Worm (Caenorhabditis elegans): Measurements from ENCODE around the gene cex-2.

Gene cex-2

DNA sequence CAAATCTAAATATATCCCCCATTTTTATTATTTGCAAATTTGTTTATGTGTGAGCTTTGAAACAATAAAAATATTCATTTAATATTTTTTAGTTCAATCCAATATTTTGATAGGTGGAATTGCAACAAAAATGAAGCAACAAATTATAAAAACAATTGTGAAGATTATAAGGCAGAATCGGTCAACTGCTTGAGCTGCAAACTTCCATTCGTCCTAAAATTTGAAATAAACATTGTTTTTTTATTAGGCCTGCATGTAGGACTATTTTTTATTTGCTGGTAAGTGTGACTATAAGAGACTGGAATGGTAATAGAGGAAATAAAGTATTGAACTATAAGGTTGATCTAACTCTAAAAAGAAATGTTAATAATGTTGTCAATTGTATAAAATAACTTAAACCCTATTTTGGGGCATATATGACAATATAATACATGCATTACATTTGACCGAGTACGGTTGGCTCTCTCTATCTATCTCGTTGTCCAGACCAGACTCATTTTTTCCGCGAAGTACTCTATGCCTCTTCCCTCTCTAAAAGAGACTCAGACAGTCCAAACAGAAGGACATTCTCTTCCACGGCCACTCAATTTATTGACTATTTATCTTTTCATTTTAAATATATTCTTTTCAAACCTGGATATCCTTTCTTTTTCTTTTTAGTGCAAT, 10.5 kb upstream of the cex-2 start, which contains the start of gene T09A5.4:
T09A5.4 (plus strand) TSS at position 616 of the 666 bp plus-strand sequence.
- TF ChIP-seq sox-4 (tag; optimal IDR thresholded peaks at IDR 0.05) (no peak), ceh-30 (tag; optimal IDR thresholded peaks at IDR 0.05) (no peak), lin-11 (tag; optimal IDR thresholded peaks at IDR 0.05) (no peak), pros-1 (tag; optimal IDR thresholded peaks at IDR 0.05) (no peak), eyg-1 (tag; optimal IDR thresholded peaks at IDR 0.05) (no peak), T23F11.4 (GFP tag; optimal IDR thresholded peaks at IDR 0.05) (no peak), zip-5 (tag; optimal IDR thresholded peaks at IDR 0.05) (no peak), mec-3 (tag; optimal IDR thresholded peaks at IDR 0.05; ENCODE audit: borderline replicate concordance) (no peak), ceh-22 (tag; optimal IDR thresholded peaks at IDR 0.05) (no peak), pag-3 (tag; optimal IDR thresholded peaks at IDR 0.05; ENCODE audit: borderline replicate concordance) (no peak), nhr-232 (tag; optimal IDR thresholded peaks at IDR 0.05) (no peak), hlh-8 (tag; optimal IDR thresholded peaks at IDR 0.05) (no peak), dve-1 (tag; optimal IDR thresholded peaks at IDR 0.05) (no peak)

- TF ChIP-seq unc-55 (GFP tag; optimal IDR thresholded peaks at IDR 0.05) (no peak), ama-1 (optimal IDR thresholded peaks at IDR 0.05) (no peak), ceh-2 (tag; optimal IDR thresholded peaks at IDR 0.05) (no peak), ceh-48 (tag; optimal IDR thresholded peaks at IDR 0.05) (no peak), lin-11 (tag; optimal IDR thresholded peaks at IDR 0.05) (no peak), pat-9 (tag; optimal IDR thresholded peaks at IDR 0.05) (no peak), T23F11.4 (GFP tag; optimal IDR thresholded peaks at IDR 0.05) (no peak), ceh-19 (GFP tag; optimal IDR thresholded peaks at IDR 0.05) (no peak), npax-4 (tag; optimal IDR thresholded peaks at IDR 0.05) (no peak), pha-2 (tag; optimal IDR thresholded peaks at IDR 0.05) (no peak), nfya-1 (tag; optimal IDR thresholded peaks at IDR 0.05) (no peak), fax-1 (tag; optimal IDR thresholded peaks at IDR 0.05) (no peak), hlh-15 (tag; optimal IDR thresholded peaks at IDR 0.05) (no peak), pag-3 (tag; optimal IDR thresholded peaks at IDR 0.05; ENCODE audit: borderline replicate concordance) (no peak), pros-1 (tag; optimal IDR thresholded peaks at IDR 0.05) (no peak), K02D7.2 (tag; optimal IDR thresholded peaks at IDR 0.05) (no peak)
Observed at ce11 chrII:7842053-7842452, 6.8 kb upstream of the cex-2 start, which contains the start of gene klp-3. TSS of gene klp-3 (plus strand) at chrII:7842353.

DNA sequence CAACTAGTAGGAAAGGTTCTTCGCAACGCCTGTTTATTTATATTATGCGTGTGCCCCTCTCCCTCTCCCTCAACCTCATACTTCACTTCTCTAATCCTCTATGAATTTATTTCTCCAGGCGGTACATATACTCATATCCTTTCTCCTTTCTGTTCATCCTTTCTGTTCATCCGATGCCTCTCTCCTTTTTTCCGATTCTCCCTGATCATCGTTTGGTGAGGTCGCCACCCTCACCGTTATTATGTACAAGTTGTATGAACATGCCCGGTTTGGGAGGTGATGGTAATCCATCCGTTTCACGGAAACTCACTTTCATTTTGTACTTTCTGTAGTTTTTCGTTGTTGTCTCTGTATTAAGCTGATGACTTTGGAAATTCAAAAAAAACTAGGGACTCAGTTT, 4.5 kb upstream of the cex-2 start:
- peak; percentile 45 for TF ChIP-seq nfya-1 (tag; optimal IDR thresholded peaks at IDR 0.05)
- no peak for TF ChIP-seq ttx-3 (tag; optimal IDR thresholded peaks at IDR 0.05)
- TF ChIP-seq ceh-31 (tag; optimal IDR thresholded peaks at IDR 0.05) = peak; percentile 16
- TF ChIP-seq unc-55 (GFP tag; optimal IDR thresholded peaks at IDR 0.05) = peak; percentile 42

ce11 chrII:7838661-7839060, 3.4 kb upstream of the cex-2 start:
- TF ChIP-seq C38D4.7 (GFP tag; optimal IDR thresholded peaks at IDR 0.05) (no peak), nfya-1 (tag; optimal IDR thresholded peaks at IDR 0.05) (peak; percentile 12), pha-2 (tag; optimal IDR thresholded peaks at IDR 0.05) (no peak), ceh-31 (tag; optimal IDR thresholded peaks at IDR 0.05) (no peak), ceh-30 (tag; optimal IDR thresholded peaks at IDR 0.05) (no peak), ets-4 (tag; optimal IDR thresholded peaks at IDR 0.05) (no peak), fkh-10 (GFP tag; optimal IDR thresholded peaks at IDR 0.05) (no peak), elt-4 (tag; optimal IDR thresholded peaks at IDR 0.05) (no peak), ama-1 (optimal IDR thresholded peaks at IDR 0.05) (no peak)

ce11 chrII:7836613-7837226, 1.5 kb upstream of the cex-2 start:
- TF ChIP-seq ceh-34 (tag; optimal IDR thresholded peaks at IDR 0.05) = peak; percentile 64
- TF ChIP-seq ceh-48 (tag; optimal IDR thresholded peaks at IDR 0.05) = no peak
- peak; percentile 43 for TF ChIP-seq unc-55 (GFP tag; optimal IDR thresholded peaks at IDR 0.05)
- TF ChIP-seq nhr-232 (tag; optimal IDR thresholded peaks at IDR 0.05) = no peak
- TF ChIP-seq sox-2 (GFP tag; IDR thresholded peaks at IDR 0.05) = no peak
- peak; percentile 32 for TF ChIP-seq rnt-1 (tag; optimal IDR thresholded peaks at IDR 0.05)
- peak; percentile 63 for TF ChIP-seq ceh-18 (tag; optimal IDR thresholded peaks at IDR 0.05)
